Fruit fly (Drosophila melanogaster): Measurements from ENCODE around the gene CG2225.
A peak's percentile ranks its signal among the peaks of the same experiment; 100 is the strongest.

Gene CG2225

dm6 chr2L:21618738-21619431 is 58.4 kb downstream of the CG2225 start (continued):
- peak; percentile 22 for TF ChIP-seq fd96Cb (tag; optimal IDR thresholded peaks at IDR 0.05)
- TF ChIP-seq sisA (GFP tag; IDR thresholded peaks at IDR 0.05): no peak
- peak; percentile 36 for TF ChIP-seq mam (GFP tag; optimal IDR thresholded peaks at IDR 0.05)
- TF ChIP-seq CG4707 (GFP tag; optimal IDR thresholded peaks at IDR 0.05): no peak
- TF ChIP-seq CG34422 (GFP tag; IDR thresholded peaks at IDR 0.05): no peak; the same call in 2 of the 3 replicates
- TF ChIP-seq zfh1 (GFP tag; IDR thresholded peaks at IDR 0.05): peak; percentile 43; the same call in 1 of the 3 replicates
- TF ChIP-seq nau (GFP tag; optimal IDR thresholded peaks at IDR 0.05): no peak
- peak; percentile 41 for TF ChIP-seq az2 (GFP tag; optimal IDR thresholded peaks at IDR 0.05)
- peak in 1 of 2 experiments; percentile 80 for TF ChIP-seq tll (GFP tag; optimal IDR thresholded peaks at IDR 0.05)
- TF ChIP-seq CG17359 (tag; optimal IDR thresholded peaks at IDR 0.05): no peak
- TF ChIP-seq CG1529 (GFP tag; optimal IDR thresholded peaks at IDR 0.05): no peak
- peak; percentile 65 for TF ChIP-seq Deaf1 (tag; optimal IDR thresholded peaks at IDR 0.05)
- TF ChIP-seq CG14667 (GFP tag; IDR thresholded peaks at IDR 0.05): no peak
- TF ChIP-seq Dip2 (GFP tag; IDR thresholded peaks at IDR 0.05): no peak
- no peak for TF ChIP-seq CG11247 (GFP tag; IDR thresholded peaks at IDR 0.05)
- TF ChIP-seq fd102C (GFP tag; optimal IDR thresholded peaks at IDR 0.05): no peak
- TF ChIP-seq CG31388 (GFP tag; optimal IDR thresholded peaks at IDR 0.05): no peak
- TF ChIP-seq CG5180 (GFP tag; optimal IDR thresholded peaks at IDR 0.05): no peak
- TF ChIP-seq esg (GFP tag; conservative IDR thresholded peaks at IDR 0.05): no peak
- TF ChIP-seq phol (tag; optimal IDR thresholded peaks at IDR 0.05): peak; percentile 53
- no peak for TF ChIP-seq z (GFP tag; IDR thresholded peaks at IDR 0.05)
- no peak for TF ChIP-seq yki (optimal IDR thresholded peaks at IDR 0.05)
- TF ChIP-seq Hr51 (GFP tag; optimal IDR thresholded peaks at IDR 0.05): no peak
- TF ChIP-seq odd (GFP tag; optimal IDR thresholded peaks at IDR 0.05): peak; percentile 1
- TF ChIP-seq en (GFP tag; optimal IDR thresholded peaks at IDR 0.05): no peak
- TF ChIP-seq CG10321 (GFP tag; IDR thresholded peaks at IDR 0.05): peak; percentile 59
- no peak for TF ChIP-seq pita (GFP tag; optimal IDR thresholded peaks at IDR 0.05)
- TF ChIP-seq CG14710 (tag; optimal IDR thresholded peaks at IDR 0.05): peak; percentile 42
- TF ChIP-seq fru (optimal IDR thresholded peaks at IDR 0.05): no peak
- TF ChIP-seq rib (GFP tag; IDR thresholded peaks at IDR 0.05): peak; percentile 57; the same call in 1 of the 2 replicates
- no peak for TF ChIP-seq Jarid2 (GFP tag; optimal IDR thresholded peaks at IDR 0.05)
- 0 out of 2 replicates have a peak, but pooled peaks have one; percentile 11 for TF ChIP-seq chm (GFP tag; IDR thresholded peaks at IDR 0.05)
- TF ChIP-seq repo (GFP tag; optimal IDR thresholded peaks at IDR 0.05): peak; percentile 4
- no peak for TF ChIP-seq prd (optimal IDR thresholded peaks at IDR 0.05)
- peak; percentile 56; the same call in 1 of the 3 replicates for TF ChIP-seq prd (GFP tag; IDR thresholded peaks at IDR 0.05)
- TF ChIP-seq dpn (GFP tag; optimal IDR thresholded peaks at IDR 0.05): peak in 1 of 2 experiments; percentile 8
- TF ChIP-seq CG14860 (GFP tag; IDR thresholded peaks at IDR 0.05; ENCODE audit: partially characterized antibody): no peak
- peak; percentile 53 for TF ChIP-seq CG30403 (GFP tag; optimal IDR thresholded peaks at IDR 0.05)
- no peak for TF ChIP-seq Doc3 (GFP tag; IDR thresholded peaks at IDR 0.05; ENCODE audit: partially characterized antibody)
- TF ChIP-seq GATAe (GFP tag; conservative IDR thresholded peaks at IDR 0.05): no peak
- peak; percentile 22 for TF ChIP-seq CG33557 (GFP tag; optimal IDR thresholded peaks at IDR 0.05)
- TF ChIP-seq CG15073 (GFP tag; optimal IDR thresholded peaks at IDR 0.05): no peak
- peak; percentile 44 for TF ChIP-seq CoRest (tag; optimal IDR thresholded peaks at IDR 0.05)
- TF ChIP-seq ac (GFP tag; optimal IDR thresholded peaks at IDR 0.05): no peak
- no peak for TF ChIP-seq tgo (GFP tag; IDR thresholded peaks at IDR 0.05)
- TF ChIP-seq jigr1 (GFP tag; IDR thresholded peaks at IDR 0.05): no peak
- TF ChIP-seq CG1603 (tag; optimal IDR thresholded peaks at IDR 0.05): peak; percentile 9
- no peak for TF ChIP-seq HHEX (GFP tag; optimal IDR thresholded peaks at IDR 0.05)
- TF ChIP-seq ind (GFP tag; optimal IDR thresholded peaks at IDR 0.05): peak; percentile 32
- TF ChIP-seq sima (GFP tag; optimal IDR thresholded peaks at IDR 0.05): no peak

Data from whole organism, embryonic.